Fruit fly (Drosophila melanogaster): Measurements from ENCODE around the gene CG12091.

Gene CG12091

dm6 chr3L:1536487-1537337 lies at the start of gene CG12091, which contains the start of gene pns:
CG12091 (minus strand) TSS chr3L:1536835.
pns (plus strand) TSS chr3L:1537137.
- TF ChIP-seq ey (GFP tag; optimal IDR thresholded peaks at IDR 0.05) (peak; percentile 48), Abd-B (GFP tag; optimal IDR thresholded peaks at IDR 0.05) (no peak), Sp1 (GFP tag; optimal IDR thresholded peaks at IDR 0.05) (peak; percentile 64), sage (GFP tag; optimal IDR thresholded peaks at IDR 0.05) (no peak), foxo (GFP tag; optimal IDR thresholded peaks at IDR 0.05) (peak in 1 of 2 experiments; percentile 66), OdsH (GFP tag; optimal IDR thresholded peaks at IDR 0.05) (peak; percentile 42), woc (GFP tag; optimal IDR thresholded peaks at IDR 0.05) (no peak), Hr78 (GFP tag; optimal IDR thresholded peaks at IDR 0.05) (no peak), HLH106 (tag; optimal IDR thresholded peaks at IDR 0.05) (peak; percentile 65), brk (GFP tag; optimal IDR thresholded peaks at IDR 0.05) (no peak), dsf (GFP tag; optimal IDR thresholded peaks at IDR 0.05; ENCODE audit: borderline replicate concordance) (no peak), sv (GFP tag; optimal IDR thresholded peaks at IDR 0.05) (peak; percentile 46), GATAd (GFP tag; optimal IDR thresholded peaks at IDR 0.05) (no peak), Dif (GFP tag; optimal IDR thresholded peaks at IDR 0.05; ENCODE audit: partially characterized antibody) (no peak), jim (GFP tag; optimal IDR thresholded peaks at IDR 0.05) (no peak), N (GFP tag; optimal IDR thresholded peaks at IDR 0.05) (no peak), psq (GFP tag; optimal IDR thresholded peaks at IDR 0.05) (peak; percentile 55), dl (GFP tag; optimal IDR thresholded peaks at IDR 0.05; ENCODE audit: insufficient read depth in 1 of 2, partially characterized antibody in 2 of 2) (no peak), Hr83 (GFP tag; optimal IDR thresholded peaks at IDR 0.05; ENCODE audit: poor library complexity, severe bottlenecking) (peak; percentile 60), lola (GFP tag; optimal IDR thresholded peaks at IDR 0.05) (no peak), rgr (GFP tag; optimal IDR thresholded peaks at IDR 0.05) (peak; percentile 48), Rel (GFP tag; optimal IDR thresholded peaks at IDR 0.05) (no peak), Rel (tag; optimal IDR thresholded peaks at IDR 0.05) (peak; percentile 63), tai (GFP tag; optimal IDR thresholded peaks at IDR 0.05) (no peak), Myc (optimal IDR thresholded peaks at IDR 0.05) (no peak), fru (GFP tag; optimal IDR thresholded peaks at IDR 0.05) (peak; percentile 60), Mio (GFP tag; optimal IDR thresholded peaks at IDR 0.05) (no peak), Hnf4 (GFP tag; optimal IDR thresholded peaks at IDR 0.05) (no peak), Jra (GFP tag; optimal IDR thresholded peaks at IDR 0.05) (no peak), CG32264 (GFP tag; optimal IDR thresholded peaks at IDR 0.05) (peak; percentile 23), Vsx2 (GFP tag; optimal IDR thresholded peaks at IDR 0.05; ENCODE audit: partially characterized antibody) (no peak), pan (optimal IDR thresholded peaks at IDR 0.05) (no peak), usp (GFP tag; optimal IDR thresholded peaks at IDR 0.05) (no peak), CG9705 (GFP tag; optimal IDR thresholded peaks at IDR 0.05) (peak; percentile 67), dmrt93B (GFP tag; optimal IDR thresholded peaks at IDR 0.05) (no peak), br (GFP tag; optimal IDR thresholded peaks at IDR 0.05) (peak; percentile 66), h (GFP tag; optimal IDR thresholded peaks at IDR 0.05) (peak; percentile 80)

DNA sequence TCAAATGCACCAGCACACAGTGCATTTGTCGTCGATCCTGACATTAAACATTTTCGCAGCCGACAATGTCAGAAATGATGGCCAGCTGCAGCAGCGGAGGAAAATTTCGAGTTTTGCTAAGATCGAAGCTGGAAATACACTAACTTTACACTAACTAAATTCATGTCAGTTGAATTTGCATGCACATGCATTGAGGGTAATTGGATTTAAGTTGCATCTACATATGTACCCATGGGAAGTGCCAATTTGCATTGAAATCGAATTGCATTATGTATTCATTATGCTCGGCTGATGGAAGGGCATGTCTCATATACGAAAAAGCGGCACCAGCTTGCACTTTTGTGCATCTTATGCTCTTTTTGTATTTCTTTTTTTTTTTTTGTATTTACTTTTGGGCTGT lies 48.1 kb upstream of the CG12091 start:
- peak; percentile 72 for TF ChIP-seq HLH106 (tag; optimal IDR thresholded peaks at IDR 0.05)
- TF ChIP-seq CG9705 (GFP tag; optimal IDR thresholded peaks at IDR 0.05), result peak; percentile 30
- no peak for TF ChIP-seq Vsx2 (GFP tag; optimal IDR thresholded peaks at IDR 0.05; ENCODE audit: partially characterized antibody)
- TF ChIP-seq Dif (GFP tag; optimal IDR thresholded peaks at IDR 0.05; ENCODE audit: partially characterized antibody), result no peak
- peak; percentile 38 for TF ChIP-seq ey (GFP tag; optimal IDR thresholded peaks at IDR 0.05)
- peak; percentile 71 for TF ChIP-seq CG32264 (GFP tag; optimal IDR thresholded peaks at IDR 0.05)
- peak; percentile 78 for TF ChIP-seq h (GFP tag; optimal IDR thresholded peaks at IDR 0.05)
- peak; percentile 61 for TF ChIP-seq dmrt93B (GFP tag; optimal IDR thresholded peaks at IDR 0.05)
- TF ChIP-seq Dfd (GFP tag; optimal IDR thresholded peaks at IDR 0.05), result no peak
- peak; percentile 46 for TF ChIP-seq br (GFP tag; optimal IDR thresholded peaks at IDR 0.05)
- TF ChIP-seq foxo (GFP tag; optimal IDR thresholded peaks at IDR 0.05), result peak in 1 of 2 experiments; percentile 39
- peak; percentile 60 for TF ChIP-seq sage (GFP tag; optimal IDR thresholded peaks at IDR 0.05)
- peak; percentile 72 for TF ChIP-seq woc (GFP tag; optimal IDR thresholded peaks at IDR 0.05)
- TF ChIP-seq dsf (GFP tag; optimal IDR thresholded peaks at IDR 0.05; ENCODE audit: borderline replicate concordance), result no peak
- peak; percentile 0 for TF ChIP-seq Sp1 (GFP tag; optimal IDR thresholded peaks at IDR 0.05)
